Worm (Caenorhabditis elegans) whole organism, midembryonic: Measurements from ENCODE around the gene Y54G11A.9.

Experiments
- cog-1 ChIP-seq: sonication (generic microtip); optimal IDR thresholded peaks from 2 replicates; lab custom pipeline; 2016; ENCODE audit warnings: missing genetic modification characterization, missing compliant biosample characterization
- flt-1 ChIP-seq: fragments of 200-800 bp; sonication (Bioruptor generic); IDR thresholded peaks from 2 replicates; pipeline ENCODE4 v1.3.6; 2022; ENCODE audit warnings: missing genetic modification characterization, missing compliant biosample characterization
- klf-2 ChIP-seq: fragments of 200-800 bp; sonication (Bioruptor generic); conservative IDR thresholded peaks from 2 replicates; pipeline ENCODE4 v1.3.6; 2022; ENCODE audit warnings: missing genetic modification reagents, missing genetic modification characterization, missing compliant biosample characterization
- med-1 ChIP-seq: sonication (generic microtip); optimal IDR thresholded peaks from 2 replicates; lab custom pipeline; 2017; ENCODE audit warnings: missing genetic modification characterization, mild to moderate bottlenecking, missing compliant biosample characterization, antibody characterized with exemption, missing genetic modification reagents; ENCODE audit not compliant: insufficient read depth
- ref-1 ChIP-seq: fragments of 200-800 bp; sonication (Bioruptor generic); conservative IDR thresholded peaks from 2 replicates; pipeline ENCODE4 v1.3.6; 2022; ENCODE audit warnings: missing genetic modification reagents, missing genetic modification characterization, missing compliant biosample characterization
- tab-1 ChIP-seq: fragments of 200-800 bp; sonication (Bioruptor generic); IDR thresholded peaks from 2 replicates; pipeline ENCODE4 v1.3.6; 2022; ENCODE audit warnings: missing genetic modification characterization, missing compliant biosample characterization
- ztf-29 ChIP-seq: fragments of 200-800 bp; sonication (Bioruptor generic); IDR thresholded peaks from 2 replicates; pipeline ENCODE4 v1.3.6; 2022; ENCODE audit warnings: missing genetic modification reagents, missing genetic modification characterization, missing compliant biosample characterization

DNA sequence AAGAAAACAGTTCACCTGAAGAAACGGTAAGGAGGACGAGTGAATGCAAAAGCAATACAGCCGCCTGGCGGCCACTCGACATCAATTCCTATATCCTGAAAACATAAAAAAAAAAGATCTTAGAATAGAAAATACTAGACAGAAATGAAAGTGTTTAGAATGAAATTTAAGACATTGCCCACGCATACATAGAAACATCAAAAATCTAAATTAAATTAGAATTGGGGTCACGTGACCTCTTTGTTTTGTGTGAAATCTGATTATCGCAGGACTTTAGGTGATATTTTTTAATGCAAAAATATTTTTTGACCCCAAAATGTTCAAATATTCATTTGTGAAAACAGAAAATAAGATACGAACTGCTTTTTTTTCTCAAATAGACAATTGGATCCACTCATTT is 31.6 kb upstream of the Y54G11A.9 start, which contains the start of gene acr-20:
- TF ChIP-seq flt-1 (no peak), ref-1 (no peak), tab-1 (GFP tag; lab: Robert Waterston, UW) (no peak), ztf-29 (GFP tag; lab: Robert Waterston, UW) (no peak), med-1 (GFP tag; lab: Kevin White, UChicago) (no peak), klf-2 (GFP tag; lab: Robert Waterston, UW) (no peak), cog-1 (tag; lab: Kevin White, UChicago) (no peak)
